Fruit fly (Drosophila melanogaster) whole organism, prepupa: ENCODE data around the gene CG17777.

Source experiments
- CG10669 ChIP-seq: fragments of 200-800 bp; sonication (Bioruptor generic); optimal IDR thresholded peaks from 3 replicates; lab custom pipeline; 2018; ENCODE audit warnings: missing biosample characterization, mild to moderate bottlenecking, missing genetic modification characterization, moderate library complexity
- CG11902 ChIP-seq: fragments of 200-800 bp; sonication (Bioruptor generic); optimal IDR thresholded peaks from 3 replicates; lab custom pipeline; 2016; ENCODE audit warnings: missing biosample characterization, missing genetic modification characterization
- CG16779 ChIP-seq: fragments of 200-800 bp; sonication (Bioruptor generic); optimal IDR thresholded peaks from 3 replicates; lab custom pipeline; 2017; ENCODE audit warnings: missing biosample characterization, mild to moderate bottlenecking, missing genetic modification characterization
- CG34406 ChIP-seq: fragments of 200-800 bp; sonication (Bioruptor generic); optimal IDR thresholded peaks from 3 replicates; lab custom pipeline; 2016; ENCODE audit warnings: missing biosample characterization, missing genetic modification characterization
- CG6792 ChIP-seq: fragments of 200-800 bp; sonication (Bioruptor generic); optimal IDR thresholded peaks from 3 replicates; lab custom pipeline; 2016; ENCODE audit warnings: missing biosample characterization, missing genetic modification characterization
- CG6854 ChIP-seq: fragments of 200-800 bp; sonication (Bioruptor generic); optimal IDR thresholded peaks from 2 replicates; lab custom pipeline; 2017; ENCODE audit warnings: missing biosample characterization, mild to moderate bottlenecking, missing genetic modification characterization
- Met ChIP-seq: fragments of 200-800 bp; sonication (Bioruptor generic); optimal IDR thresholded peaks from 3 replicates; lab custom pipeline; 2016; ENCODE audit warnings: missing biosample characterization, missing genetic modification characterization
- OdsH ChIP-seq: fragments of 200-800 bp; sonication (Bioruptor generic); optimal IDR thresholded peaks from 3 replicates; lab custom pipeline; 2016; ENCODE audit warnings: missing biosample characterization, missing genetic modification characterization
- fd59A ChIP-seq: fragments of 200-800 bp; sonication (Bioruptor generic); optimal IDR thresholded peaks from 2 replicates; lab custom pipeline; 2017; ENCODE audit warnings: missing biosample characterization, mild to moderate bottlenecking, missing genetic modification characterization, missing genetic modification reagents
- fkh ChIP-seq: fragments of 200-800 bp; sonication (Bioruptor generic); optimal IDR thresholded peaks from 3 replicates; lab custom pipeline; 2017; ENCODE audit warnings: missing biosample characterization, mild to moderate bottlenecking, missing genetic modification characterization, moderate library complexity
- ss ChIP-seq, 2 experiments: fragments of 200-800 bp; sonication (Bioruptor generic); optimal IDR thresholded peaks; 2 replicates in 1 of 2; 3 replicates in 1 of 2; lab custom pipeline; 2017 to 2018; ENCODE audit warnings: mild to moderate bottlenecking in 2 of 2, missing biosample characterization in 2 of 2, missing genetic modification characterization in 2 of 2, moderate library complexity in 1 of 2

DNA sequence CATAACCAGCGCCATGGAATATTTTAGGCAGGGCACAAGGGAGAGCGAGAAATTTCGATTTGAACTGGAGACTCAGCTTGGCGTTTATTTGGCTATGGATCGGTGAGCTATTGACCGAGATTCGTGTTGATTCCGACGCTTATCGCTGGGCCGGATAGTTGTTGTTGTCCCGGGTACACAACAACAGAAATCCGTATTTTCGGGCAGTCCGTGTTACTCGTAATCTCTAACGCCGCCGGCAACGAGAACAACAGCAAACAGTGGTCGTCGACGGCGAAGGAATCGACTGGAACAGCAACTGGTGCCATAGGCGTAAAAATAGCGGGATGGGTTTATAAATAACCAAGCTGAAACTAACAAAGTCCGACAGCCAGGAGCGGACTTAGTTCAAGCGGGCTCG lies 5.2 kb downstream of the CG17777 start:
- TF ChIP-seq fkh (GFP tag; lab: Kevin White, UChicago) (peak; percentile 49), CG11902 (no peak), ss (GFP tag; optimal IDR thresholded peaks at IDR 0.05; lab: Kevin White, UChicago) (no peak), fd59A (GFP tag; lab: Kevin White, UChicago) (no peak), Met (GFP tag; lab: Kevin White, UChicago) (no peak), CG6854 (GFP tag; lab: Kevin White, UChicago) (no peak), OdsH (GFP tag; lab: Kevin White, UChicago) (no peak), CG10669 (GFP tag; lab: Kevin White, UChicago) (no peak), CG6792 (no peak), CG34406 (GFP tag; lab: Kevin White, UChicago) (no peak), CG16779 (no peak)
